Fruit fly (Drosophila melanogaster): ENCODE data around the gene GC1.

DNA sequence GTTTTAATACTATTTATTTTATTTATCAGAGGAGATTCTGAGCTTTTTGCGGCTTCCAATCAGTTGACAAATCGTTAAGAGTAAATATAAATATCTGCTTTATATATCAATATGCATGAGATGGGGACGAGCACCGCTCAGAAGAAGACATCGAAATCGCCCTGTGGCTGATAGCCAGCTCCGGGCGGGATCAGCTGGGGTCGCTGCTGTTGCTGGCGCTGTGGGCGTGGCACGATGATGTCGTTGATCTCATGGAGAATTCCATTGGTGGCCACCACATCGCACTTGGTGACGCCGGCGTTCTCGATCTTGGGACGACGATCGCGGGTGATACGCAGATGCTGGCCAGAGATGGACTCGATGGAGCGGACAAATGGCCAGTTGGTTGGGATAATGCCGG lies 17.4 kb downstream of the GC1 start:
- TF ChIP-seq CG8478 (optimal IDR thresholded peaks at IDR 0.05) (no peak), CTCF (optimal IDR thresholded peaks at IDR 0.05) (no peak)

Measured in S2 (cell line).